Worm (Caenorhabditis elegans) whole organism, L3 larva: ENCODE data around the gene hacd-1.

ENCODE experiments used
- ama-1 ChIP-seq: fragments of 150-350 bp; optimal IDR thresholded peaks from 2 replicates; lab custom pipeline; 2018
- ceh-16 ChIP-seq: sonication (generic microtip); optimal IDR thresholded peaks from 2 replicates; lab custom pipeline; 2017; ENCODE audit warnings: missing biosample characterization, missing genetic modification characterization
- egl-27 ChIP-seq: sonication (generic microtip); optimal IDR thresholded peaks from 4 replicates; lab custom pipeline; 2017; ENCODE audit warnings: missing biosample characterization, missing genetic modification reagents, missing genetic modification characterization
- elt-1 ChIP-seq: fragments of 150-350 bp; optimal IDR thresholded peaks from 2 replicates; lab custom pipeline; 2014; ENCODE audit warnings: missing biosample characterization, missing genetic modification characterization
- fkh-2 ChIP-seq: fragments of 150-350 bp; optimal IDR thresholded peaks from 2 replicates; lab custom pipeline; 2014; ENCODE audit warnings: missing biosample characterization, missing genetic modification reagents, missing genetic modification characterization
- nhr-12 ChIP-seq: fragments of 150-350 bp; optimal IDR thresholded peaks from 2 replicates; lab custom pipeline; 2014; ENCODE audit warnings: missing biosample characterization, missing genetic modification characterization
- pha-4 ChIP-seq: fragments of 150-350 bp; optimal IDR thresholded peaks from 2 replicates; lab custom pipeline; 2014; ENCODE audit warnings: missing biosample characterization, missing genetic modification reagents, missing genetic modification characterization
- zag-1 ChIP-seq: fragments of 150-350 bp; optimal IDR thresholded peaks from 2 replicates; lab custom pipeline; 2014; ENCODE audit warnings: missing biosample characterization, missing genetic modification characterization

DNA sequence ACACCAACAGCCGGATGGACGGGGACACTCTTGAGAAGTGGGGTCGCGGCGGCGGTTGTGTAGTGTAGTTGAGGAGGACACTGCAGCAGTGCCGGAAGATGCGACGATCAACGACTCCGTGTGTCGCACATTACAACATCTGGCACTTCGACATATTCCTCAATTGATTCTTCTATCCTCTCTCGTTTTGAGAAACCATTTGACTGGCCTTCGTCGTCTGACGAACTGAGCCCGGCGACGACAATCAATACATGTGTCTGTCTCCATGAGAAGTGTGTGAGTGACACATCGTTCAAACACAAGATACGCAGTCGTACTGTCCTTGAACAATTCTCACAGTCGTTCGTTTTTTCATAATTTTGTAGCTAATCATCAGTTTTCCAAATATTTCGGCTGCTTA lies 12.4 kb downstream of the hacd-1 start:
- TF ChIP-seq zag-1 (tag; lab: Kevin White, UChicago) (no peak), ama-1 (lab: Kevin White, UChicago) (no peak), nhr-12 (no peak), ceh-16 (tag; lab: Kevin White, UChicago) (no peak), elt-1 (no peak), egl-27 (no peak), fkh-2 (no peak), pha-4 (no peak)
